Worm (Caenorhabditis elegans): ENCODE data around the gene ocr-3.

Gene ocr-3

DNA sequence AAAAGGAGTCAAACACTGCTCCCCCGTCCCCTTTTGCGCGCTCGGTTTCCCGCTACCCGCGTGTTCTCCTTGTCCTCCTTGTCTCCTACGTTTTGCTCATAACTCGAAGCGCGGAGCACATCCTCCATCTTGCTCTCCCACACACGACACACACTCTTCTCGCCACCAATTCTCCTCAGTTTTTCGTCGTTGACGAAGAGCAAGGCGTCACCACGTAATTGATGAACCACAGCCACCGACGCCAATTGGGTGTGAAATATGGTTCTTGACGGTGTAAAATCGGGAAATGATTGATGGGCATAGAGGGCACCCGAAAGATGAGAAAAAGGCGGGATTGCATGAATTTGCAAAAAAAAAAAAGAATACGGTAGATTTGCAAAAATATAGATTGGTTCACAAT is 19.7 kb upstream of the ocr-3 start:
- TF ChIP-seq nfya-1 (tag; optimal IDR thresholded peaks at IDR 0.05) (no peak), pros-1 (tag; optimal IDR thresholded peaks at IDR 0.05) (no peak), ceh-31 (tag; optimal IDR thresholded peaks at IDR 0.05) (peak; percentile 25), unc-42 (tag; optimal IDR thresholded peaks at IDR 0.05) (peak; percentile 16), rnt-1 (tag; optimal IDR thresholded peaks at IDR 0.05) (peak; percentile 3), F13H6.1 (tag; optimal IDR thresholded peaks at IDR 0.05) (no peak), unc-55 (GFP tag; optimal IDR thresholded peaks at IDR 0.05) (peak; percentile 69)

DNA sequence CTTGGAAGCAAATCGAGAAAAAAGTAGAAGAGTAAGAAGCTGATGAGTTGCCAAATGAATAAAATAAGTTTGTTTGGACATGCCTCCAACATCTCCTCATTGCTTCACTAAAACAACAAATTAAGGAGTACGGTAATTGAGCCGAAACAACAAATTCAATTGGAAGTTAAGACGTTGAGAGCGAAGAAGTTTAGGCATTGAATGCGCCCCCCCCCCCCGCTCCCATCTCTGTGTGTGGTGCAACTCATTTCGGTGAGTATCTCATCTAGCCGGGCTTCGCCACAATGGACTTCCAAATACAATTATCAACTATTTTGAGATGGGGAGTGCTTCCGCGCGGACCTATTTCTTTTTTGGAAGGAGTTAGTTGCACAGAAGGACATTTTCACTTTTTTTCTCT is 13.5 kb upstream of the ocr-3 start:
- TF ChIP-seq unc-42 (tag; optimal IDR thresholded peaks at IDR 0.05) = peak; percentile 94
- no peak for TF ChIP-seq unc-55 (GFP tag; optimal IDR thresholded peaks at IDR 0.05)
- peak; percentile 74 for TF ChIP-seq ceh-31 (tag; optimal IDR thresholded peaks at IDR 0.05)

DNA sequence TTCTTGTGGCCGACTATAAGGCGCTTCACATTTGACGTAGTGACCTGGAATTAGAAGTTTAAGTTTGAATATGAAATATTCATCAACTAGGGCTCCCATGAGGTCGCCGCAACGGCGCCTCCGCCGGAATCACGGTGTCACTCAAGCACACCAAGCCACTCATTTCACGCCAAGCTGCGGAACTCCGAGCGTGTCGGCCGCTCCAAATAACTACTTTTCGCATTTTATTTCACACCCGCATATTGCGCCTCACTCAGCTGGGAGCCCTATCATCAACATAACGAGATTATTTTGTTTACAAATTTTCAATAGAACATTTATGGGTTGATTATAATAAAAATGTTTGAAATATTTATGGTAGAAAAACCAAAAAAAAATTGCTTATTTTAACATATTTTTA is 10.7 kb upstream of the ocr-3 start:
- TF ChIP-seq pros-1 (tag; optimal IDR thresholded peaks at IDR 0.05) (no peak), ceh-2 (tag; optimal IDR thresholded peaks at IDR 0.05) (no peak), ttx-3 (tag; optimal IDR thresholded peaks at IDR 0.05) (no peak)

DNA sequence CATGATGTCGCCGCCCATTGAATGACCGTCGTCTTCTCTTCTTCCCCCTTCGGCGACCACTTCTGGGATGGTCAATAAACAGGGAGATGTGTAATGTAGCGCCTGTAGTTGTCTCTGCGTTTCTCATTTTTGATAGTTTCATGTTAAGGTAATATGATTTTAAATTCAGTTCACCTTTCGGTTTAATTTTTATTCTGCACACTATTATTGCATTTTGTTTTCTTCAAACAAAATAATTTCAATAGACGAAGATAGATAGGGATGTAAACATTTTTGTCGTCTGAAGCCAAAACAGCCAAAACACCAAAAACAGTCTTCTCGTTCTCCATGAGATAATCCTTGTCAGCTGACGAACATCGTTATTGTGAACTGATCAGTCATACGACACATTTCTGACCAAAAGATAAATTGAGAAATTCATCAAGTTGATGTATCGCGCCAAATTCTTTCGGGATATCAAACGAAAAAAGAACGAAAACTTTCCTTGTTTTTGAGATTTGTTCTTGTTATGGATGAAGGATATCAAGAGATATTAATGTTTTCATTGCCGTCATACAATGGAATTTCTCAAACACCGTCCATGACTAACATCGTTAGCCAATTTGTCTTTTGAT is 9.7 kb upstream of the ocr-3 start, which contains the start of gene C11G10.1:
Gene C11G10.1 (minus strand): TSS at position 51 of the 614 bp plus-strand sequence.
- TF ChIP-seq odd-2 (tag; optimal IDR thresholded peaks at IDR 0.05) = no peak

DNA sequence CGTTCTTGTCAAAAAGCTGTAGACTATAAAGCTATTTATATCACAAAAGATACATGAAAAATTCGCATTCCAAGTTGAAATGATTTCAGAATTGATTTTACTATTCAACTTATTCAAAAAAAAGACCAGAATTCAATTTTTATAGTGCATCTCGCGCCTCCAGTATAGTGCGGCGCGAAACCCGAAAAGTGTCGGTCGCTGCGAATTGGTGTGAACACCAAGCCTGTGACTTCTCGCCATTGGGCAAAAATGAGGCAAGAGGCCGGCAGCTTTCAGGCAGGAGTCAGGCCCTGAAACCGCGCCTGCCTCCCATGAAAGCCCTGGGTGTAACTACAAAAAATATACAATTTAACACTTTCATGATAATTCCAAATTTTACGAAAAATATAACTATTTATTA is 9.2 kb upstream of the ocr-3 start:
- TF ChIP-seq hlh-13 (GFP tag; optimal IDR thresholded peaks at IDR 0.05) (no peak), npax-4 (tag; optimal IDR thresholded peaks at IDR 0.05) (no peak), pros-1 (tag; optimal IDR thresholded peaks at IDR 0.05) (no peak), nfya-1 (tag; optimal IDR thresholded peaks at IDR 0.05) (no peak), ceh-14 (tag; optimal IDR thresholded peaks at IDR 0.05) (no peak), elt-4 (tag; optimal IDR thresholded peaks at IDR 0.05) (no peak), tbx-7 (tag; optimal IDR thresholded peaks at IDR 0.05) (no peak), ceh-2 (tag; optimal IDR thresholded peaks at IDR 0.05) (no peak), unc-55 (GFP tag; optimal IDR thresholded peaks at IDR 0.05) (no peak), ceh-9 (tag; optimal IDR thresholded peaks at IDR 0.05) (no peak), odd-2 (tag; optimal IDR thresholded peaks at IDR 0.05) (no peak)

DNA sequence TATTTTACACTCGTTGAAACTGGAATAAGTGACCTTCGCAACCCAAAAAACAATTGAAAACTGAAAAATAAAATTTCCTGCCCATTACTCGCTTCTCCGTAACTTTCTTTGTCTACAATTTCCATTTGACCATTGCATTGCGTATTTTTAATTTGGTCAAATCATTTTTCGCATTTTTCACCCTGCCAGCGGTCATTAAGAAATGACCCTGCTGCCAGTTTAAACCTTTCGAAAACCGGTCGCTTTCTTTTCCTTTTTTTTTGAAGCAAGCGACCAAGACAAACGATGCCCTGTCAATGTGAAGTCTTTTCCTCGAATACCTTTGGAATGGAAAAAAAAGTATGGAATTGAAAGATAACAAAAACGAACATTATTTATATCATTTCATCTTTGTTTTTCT is 7.6 kb upstream of the ocr-3 start:
- TF ChIP-seq tbx-2 (tag; optimal IDR thresholded peaks at IDR 0.05) (no peak), pax-1 (tag; optimal IDR thresholded peaks at IDR 0.05) (no peak), npax-4 (tag; optimal IDR thresholded peaks at IDR 0.05) (no peak), rnt-1 (tag; optimal IDR thresholded peaks at IDR 0.05) (no peak), ceh-24 (tag; optimal IDR thresholded peaks at IDR 0.05) (no peak), gmeb-2 (tag; optimal IDR thresholded peaks at IDR 0.05) (no peak), ceh-48 (tag; optimal IDR thresholded peaks at IDR 0.05) (no peak), pqm-1 (tag; optimal IDR thresholded peaks at IDR 0.05) (no peak), ceh-9 (tag; optimal IDR thresholded peaks at IDR 0.05) (no peak), hlh-15 (tag; optimal IDR thresholded peaks at IDR 0.05) (no peak), unc-3 (GFP tag; conservative IDR thresholded peaks at IDR 0.05) (no peak), unc-3 (tag; optimal IDR thresholded peaks at IDR 0.05) (no peak), ets-4 (tag; optimal IDR thresholded peaks at IDR 0.05) (no peak), fax-1 (tag; optimal IDR thresholded peaks at IDR 0.05) (no peak), mec-3 (tag; optimal IDR thresholded peaks at IDR 0.05; ENCODE audit: borderline replicate concordance) (no peak), ttx-3 (tag; optimal IDR thresholded peaks at IDR 0.05) (no peak)

DNA sequence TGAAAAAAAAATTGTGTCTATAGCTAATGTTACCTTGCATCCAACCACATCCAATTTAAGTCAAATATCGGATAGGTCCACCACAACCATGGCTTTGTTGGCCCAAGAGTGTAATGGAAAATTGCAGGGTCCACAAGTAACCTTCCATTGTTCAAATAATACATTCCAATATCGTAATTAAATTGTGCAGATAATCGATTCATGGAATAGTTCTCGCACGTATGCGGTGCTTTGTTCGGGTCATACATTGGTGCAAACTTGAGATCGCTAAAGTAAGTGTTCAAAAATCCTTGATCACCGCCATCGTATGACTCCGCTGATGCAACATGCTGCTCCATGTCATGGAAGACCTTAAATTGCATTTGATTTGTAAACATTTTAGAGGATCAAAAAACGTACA is 5.4 kb upstream of the ocr-3 start:
- TF ChIP-seq nhr-232 (tag; optimal IDR thresholded peaks at IDR 0.05) (no peak), ttx-3 (tag; optimal IDR thresholded peaks at IDR 0.05) (no peak), K02D7.2 (tag; optimal IDR thresholded peaks at IDR 0.05) (no peak), tbx-7 (tag; optimal IDR thresholded peaks at IDR 0.05) (no peak), hlh-6 (tag; optimal IDR thresholded peaks at IDR 0.05) (no peak), ceh-45 (GFP tag; IDR thresholded peaks at IDR 0.05) (no peak), hlh-8 (tag; optimal IDR thresholded peaks at IDR 0.05) (no peak), npax-4 (tag; optimal IDR thresholded peaks at IDR 0.05) (no peak), ceh-22 (tag; optimal IDR thresholded peaks at IDR 0.05) (no peak), nhr-11 (tag; optimal IDR thresholded peaks at IDR 0.05) (no peak), tbx-2 (tag; optimal IDR thresholded peaks at IDR 0.05) (no peak)
